Fruit fly (Drosophila melanogaster): Measurements from ENCODE around the gene Mpi.
A peak's percentile ranks its signal among the peaks of the same experiment; 100 is the strongest.

Mpi gene

dm6 chr3R:9791177-9791806, 31.9 kb downstream of the Mpi start, which contains the start of the genes CG12945 and CG8507 (continued):
- TF ChIP-seq CG12236 (GFP tag; optimal IDR thresholded peaks at IDR 0.05) = no peak
- no peak for TF ChIP-seq hkb (optimal IDR thresholded peaks at IDR 0.05)
- no peak for TF ChIP-seq hkb (GFP tag; IDR thresholded peaks at IDR 0.05)
- no peak for TF ChIP-seq Hr78 (GFP tag; optimal IDR thresholded peaks at IDR 0.05)
- no peak for TF ChIP-seq dan (GFP tag; IDR thresholded peaks at IDR 0.05)
- peak; percentile 13 for TF ChIP-seq Oli (tag; optimal IDR thresholded peaks at IDR 0.05)
- no peak for TF ChIP-seq z (GFP tag; IDR thresholded peaks at IDR 0.05)
- no peak for TF ChIP-seq ato (GFP tag; IDR thresholded peaks at IDR 0.05; ENCODE audit: partially characterized antibody)
- no peak for TF ChIP-seq pita (GFP tag; optimal IDR thresholded peaks at IDR 0.05)
- TF ChIP-seq CG3163 (GFP tag; optimal IDR thresholded peaks at IDR 0.05) = no peak
- peak; percentile 40 for TF ChIP-seq CG15514 (GFP tag; optimal IDR thresholded peaks at IDR 0.05)
- TF ChIP-seq CG10321 (GFP tag; IDR thresholded peaks at IDR 0.05) = no peak
- TF ChIP-seq CG3065 (GFP tag; optimal IDR thresholded peaks at IDR 0.05) = no peak
- no peak for TF ChIP-seq fru (optimal IDR thresholded peaks at IDR 0.05)
- peak; percentile 52 for TF ChIP-seq Meics (GFP tag; optimal IDR thresholded peaks at IDR 0.05)
- no peak for TF ChIP-seq luna (GFP tag; optimal IDR thresholded peaks at IDR 0.05)
- TF ChIP-seq Chrac-16 (GFP tag; optimal IDR thresholded peaks at IDR 0.05) = peak; percentile 28
- TF ChIP-seq CG10979 (tag; optimal IDR thresholded peaks at IDR 0.05) = peak; percentile 31
- TF ChIP-seq phol (tag; optimal IDR thresholded peaks at IDR 0.05) = peak; percentile 68
- TF ChIP-seq sens (GFP tag) = peak; percentile 85
- no peak for TF ChIP-seq CG8089 (GFP tag; optimal IDR thresholded peaks at IDR 0.05)
- TF ChIP-seq caup (GFP tag; optimal IDR thresholded peaks at IDR 0.05; ENCODE audit: severe bottlenecking) = no peak
- TF ChIP-seq trem (tag; optimal IDR thresholded peaks at IDR 0.05) = peak; percentile 34
- no peak for TF ChIP-seq CG13296 (GFP tag; optimal IDR thresholded peaks at IDR 0.05)
- TF ChIP-seq CG4360 (GFP tag; IDR thresholded peaks at IDR 0.05) = no peak
- peak; percentile 69 for TF ChIP-seq zfh2 (GFP tag; optimal IDR thresholded peaks at IDR 0.05)
- TF ChIP-seq CG4707 (GFP tag; optimal IDR thresholded peaks at IDR 0.05) = no peak
- TF ChIP-seq CTCF (GFP tag; optimal IDR thresholded peaks at IDR 0.05) = no peak
- peak; percentile 2 for TF ChIP-seq CG5245 (GFP tag; optimal IDR thresholded peaks at IDR 0.05)
- no peak for TF ChIP-seq fd3F (GFP tag; optimal IDR thresholded peaks at IDR 0.05)
- no peak for TF ChIP-seq Deaf1 (tag; optimal IDR thresholded peaks at IDR 0.05)
- TF ChIP-seq tin (GFP tag; optimal IDR thresholded peaks at IDR 0.05) = peak; percentile 46
- TF ChIP-seq jumu (GFP tag; optimal IDR thresholded peaks at IDR 0.05) = peak; percentile 28
- TF ChIP-seq CG10267 (tag; optimal IDR thresholded peaks at IDR 0.05) = peak; percentile 35
- no peak for TF ChIP-seq rib (GFP tag; IDR thresholded peaks at IDR 0.05)
- peak; percentile 34 for TF ChIP-seq dm (GFP tag; optimal IDR thresholded peaks at IDR 0.05)
- TF ChIP-seq Dek (tag; optimal IDR thresholded peaks at IDR 0.05) = peak; percentile 50
- TF ChIP-seq CG2129 (GFP tag; IDR thresholded peaks at IDR 0.05; ENCODE audit: partially characterized antibody) = no peak
- TF ChIP-seq CG34224 (GFP tag; IDR thresholded peaks at IDR 0.05; ENCODE audit: partially characterized antibody) = no peak
- no peak for TF ChIP-seq Ada2b (GFP tag; IDR thresholded peaks at IDR 0.05)
- TF ChIP-seq CG8290 (GFP tag; optimal IDR thresholded peaks at IDR 0.05) = peak; percentile 45
- TF ChIP-seq CG8290 (tag; optimal IDR thresholded peaks at IDR 0.05) = no peak
- TF ChIP-seq dpn (GFP tag; optimal IDR thresholded peaks at IDR 0.05) = peak; percentile 43
- peak; percentile 16 for TF ChIP-seq CG9609 (GFP tag; optimal IDR thresholded peaks at IDR 0.05)
- TF ChIP-seq CG10431 (GFP tag; optimal IDR thresholded peaks at IDR 0.05) = no peak
- no peak for TF ChIP-seq CG11696 (GFP tag; IDR thresholded peaks at IDR 0.05)
- TF ChIP-seq CoRest (tag; optimal IDR thresholded peaks at IDR 0.05) = peak; percentile 76
- TF ChIP-seq Hr51 (GFP tag; optimal IDR thresholded peaks at IDR 0.05) = no peak
- TF ChIP-seq CG15269 (tag; optimal IDR thresholded peaks at IDR 0.05) = no peak
- TF ChIP-seq CG7963 (GFP tag; IDR thresholded peaks at IDR 0.05; ENCODE audit: partially characterized antibody) = no peak
- TF ChIP-seq HLH54F (GFP tag; optimal IDR thresholded peaks at IDR 0.05) = peak; percentile 33
- no peak for TF ChIP-seq CG43689 (GFP tag; IDR thresholded peaks at IDR 0.05)

Measured in whole organism, embryonic.